Fruit fly (Drosophila melanogaster) whole organism, embryonic: ENCODE measurements around the gene CG15638.
A peak's percentile ranks its signal among the peaks of the same experiment; 100 is the strongest.

Experiments used
- CG10209 ChIP-seq: fragments of 200-800 bp; sonication (Bioruptor generic); optimal IDR thresholded peaks from 3 replicates; lab custom pipeline; 2017; ENCODE audit warnings: missing biosample characterization, mild to moderate bottlenecking, missing genetic modification characterization, missing genetic modification reagents
- CG10959 ChIP-seq: fragments of 200-800 bp; sonication (Bioruptor generic); IDR thresholded peaks from 2 replicates; pipeline ENCODE4 v1.3.6; 2022; ENCODE audit warnings: missing biosample characterization, missing genetic modification characterization
- CG13424 ChIP-seq: fragments of 200-800 bp; sonication (Bioruptor generic); optimal IDR thresholded peaks from 2 replicates; lab custom pipeline; 2019; ENCODE audit warnings: missing biosample characterization, mild to moderate bottlenecking, missing genetic modification characterization, moderate library complexity
- CG1529 ChIP-seq: fragments of 200-800 bp; sonication (Bioruptor generic); optimal IDR thresholded peaks from 3 replicates; lab custom pipeline; 2018; ENCODE audit warnings: missing biosample characterization, missing genetic modification characterization
- CG17802 ChIP-seq: fragments of 200-800 bp; sonication (Bioruptor generic); optimal IDR thresholded peaks from 2 replicates; lab custom pipeline; 2018; ENCODE audit warnings: missing biosample characterization, mild to moderate bottlenecking, missing genetic modification characterization, moderate library complexity
- CG18262 ChIP-seq: fragments of 200-800 bp; optimal IDR thresholded peaks from 3 replicates; lab custom pipeline; 2019; ENCODE audit warnings: missing biosample characterization, mild to moderate bottlenecking, missing genetic modification characterization, moderate library complexity
- CG18599 ChIP-seq: fragments of 200-800 bp; sonication (Bioruptor generic); optimal IDR thresholded peaks from 3 replicates; lab custom pipeline; 2017; ENCODE audit warnings: missing biosample characterization, missing genetic modification characterization, mild to moderate bottlenecking, moderate library complexity, missing genetic modification reagents
- CG3065 ChIP-seq: fragments of 200-800 bp; sonication (Bioruptor generic); optimal IDR thresholded peaks from 2 replicates; lab custom pipeline; 2016; ENCODE audit warnings: missing biosample characterization, missing genetic modification characterization
- CG4424 ChIP-seq: fragments of 200-800 bp; sonication (Bioruptor generic); optimal IDR thresholded peaks from 3 replicates; lab custom pipeline; 2016; ENCODE audit warnings: missing biosample characterization, missing genetic modification characterization
- CG4730 ChIP-seq: fragments of 200-800 bp; sonication (Bioruptor generic); IDR thresholded peaks from 2 replicates; pipeline ENCODE4 v1.3.6; 2022; ENCODE audit warnings: missing biosample characterization, missing genetic modification characterization
- CG5953 ChIP-seq: fragments of 200-800 bp; sonication (Bioruptor generic); IDR thresholded peaks from 2 replicates; pipeline ENCODE4 v1.3.6; 2022; ENCODE audit warnings: missing biosample characterization, missing genetic modification characterization
- CG6683 ChIP-seq: fragments of 200-800 bp; sonication (Bioruptor generic); optimal IDR thresholded peaks from 2 replicates; lab custom pipeline; 2017; ENCODE audit warnings: missing biosample characterization, mild to moderate bottlenecking, missing genetic modification characterization, missing genetic modification reagents
- CG7271 ChIP-seq: fragments of 200-800 bp; sonication (Bioruptor generic); optimal IDR thresholded peaks from 2 replicates; lab custom pipeline; 2018; ENCODE audit warnings: missing biosample characterization, mild to moderate bottlenecking, missing genetic modification characterization, moderate library complexity
- CG8089 ChIP-seq: fragments of 200-800 bp; sonication (Bioruptor generic); optimal IDR thresholded peaks from 3 replicates; lab custom pipeline; 2016; ENCODE audit warnings: missing biosample characterization, missing genetic modification characterization
- CG8281 ChIP-seq: fragments of 200-800 bp; sonication (Bioruptor generic); optimal IDR thresholded peaks from 2 replicates; lab custom pipeline; 2018; ENCODE audit warnings: missing biosample characterization, mild to moderate bottlenecking, missing genetic modification characterization, moderate library complexity
- CG9727 ChIP-seq: fragments of 200-800 bp; sonication (Bioruptor generic); optimal IDR thresholded peaks from 3 replicates; lab custom pipeline; 2017; ENCODE audit warnings: missing biosample characterization, mild to moderate bottlenecking, missing genetic modification characterization
- CG9817 ChIP-seq: fragments of 200-800 bp; sonication (Bioruptor generic); optimal IDR thresholded peaks from 2 replicates; lab custom pipeline; 2018; ENCODE audit warnings: missing biosample characterization, mild to moderate bottlenecking, missing genetic modification characterization, moderate library complexity
- Camta ChIP-seq: fragments of 200-800 bp; sonication (Bioruptor generic); optimal IDR thresholded peaks from 2 replicates; lab custom pipeline; 2016; ENCODE audit warnings: missing biosample characterization, missing genetic modification characterization
- Chrac-16 ChIP-seq: fragments of 200-800 bp; sonication (Bioruptor generic); optimal IDR thresholded peaks from 3 replicates; lab custom pipeline; 2016; ENCODE audit warnings: missing biosample characterization, missing genetic modification characterization
- HmgD ChIP-seq: fragments of 200-800 bp; sonication (Bioruptor generic); optimal IDR thresholded peaks from 3 replicates; lab custom pipeline; 2016; ENCODE audit warnings: missing biosample characterization, missing genetic modification characterization
- Hr51 ChIP-seq, 2 experiments: fragments of 200-800 bp; sonication (Bioruptor generic); optimal IDR thresholded peaks; 2 replicates in 1 of 2; 3 replicates in 1 of 2; lab custom pipeline; 2016 to 2018; ENCODE audit warnings: missing biosample characterization in 2 of 2, missing genetic modification characterization in 2 of 2, mild to moderate bottlenecking in 1 of 2, moderate library complexity in 1 of 2
- NC2α ChIP-seq: fragments of 200-800 bp; sonication (Bioruptor generic); optimal IDR thresholded peaks from 2 replicates; lab custom pipeline; 2016; ENCODE audit warnings: missing biosample characterization, missing genetic modification characterization
- Oaz ChIP-seq: fragments of 200-800 bp; sonication (Bioruptor generic); IDR thresholded peaks from 2 replicates; pipeline ENCODE4 v1.3.6; 2022; ENCODE audit warnings: missing biosample characterization, missing genetic modification characterization
- Sox100B ChIP-seq: fragments of 200-800 bp; sonication (Bioruptor generic); optimal IDR thresholded peaks from 3 replicates; lab custom pipeline; 2018; ENCODE audit warnings: missing biosample characterization, mild to moderate bottlenecking, missing genetic modification characterization
- Vsx1 ChIP-seq: fragments of 200-800 bp; sonication (Bioruptor generic); optimal IDR thresholded peaks from 2 replicates; lab custom pipeline; 2017; ENCODE audit warnings: missing biosample characterization, mild to moderate bottlenecking, missing genetic modification characterization, missing genetic modification reagents
- ara ChIP-seq: fragments of 200-800 bp; sonication (Bioruptor generic); IDR thresholded peaks from 2 replicates; pipeline ENCODE4 v1.3.6; 2022; ENCODE audit warnings: missing biosample characterization, missing genetic modification characterization
- ato ChIP-seq: fragments of 200-800 bp; sonication (Bioruptor generic); IDR thresholded peaks from 2 replicates; pipeline ENCODE4 v1.3.6; 2022; ENCODE audit warnings: missing biosample characterization, missing genetic modification characterization; ENCODE audit not compliant: partially characterized antibody
- bcd ChIP-seq: fragments of 200-800 bp; sonication (Bioruptor generic); optimal IDR thresholded peaks from 2 replicates; lab custom pipeline; 2017; ENCODE audit warnings: missing biosample characterization, mild to moderate bottlenecking, missing genetic modification characterization
- btn ChIP-seq: fragments of 200-800 bp; sonication (Bioruptor generic); optimal IDR thresholded peaks from 2 replicates; lab custom pipeline; 2016; ENCODE audit warnings: missing biosample characterization, missing genetic modification characterization
- chinmo ChIP-seq: fragments of 200-800 bp; sonication (Bioruptor generic); IDR thresholded peaks from 4 replicates; pipeline ENCODE4 v1.3.6; 2022; ENCODE audit warnings: missing biosample characterization, missing genetic modification characterization; ENCODE audit not compliant: partially characterized antibody
- crol ChIP-seq: fragments of 200-800 bp; sonication (Bioruptor generic); IDR thresholded peaks from 2 replicates; pipeline ENCODE4 v1.3.6; 2022; ENCODE audit warnings: missing biosample characterization, missing genetic modification characterization
- dan ChIP-seq: fragments of 200-800 bp; sonication (Bioruptor generic); IDR thresholded peaks from 2 replicates; pipeline ENCODE4 v1.3.6; 2022; ENCODE audit warnings: missing biosample characterization, missing genetic modification characterization
- dysf ChIP-seq: fragments of 200-800 bp; sonication (Bioruptor generic); IDR thresholded peaks from 3 replicates; pipeline ENCODE4 v1.3.6; 2022; ENCODE audit warnings: missing biosample characterization, missing genetic modification characterization
- en ChIP-seq: fragments of 200-800 bp; sonication (Bioruptor generic); optimal IDR thresholded peaks from 2 replicates; lab custom pipeline; 2016; ENCODE audit warnings: missing biosample characterization, missing genetic modification characterization
- fru ChIP-seq: fragments of >200 bp; optimal IDR thresholded peaks from 2 replicates; lab custom pipeline; 2017
- gce ChIP-seq: fragments of 200-800 bp; sonication (Bioruptor generic); IDR thresholded peaks from 3 replicates; pipeline ENCODE4 v1.3.6; 2022; ENCODE audit warnings: missing biosample characterization, missing genetic modification characterization
- kay ChIP-seq: fragments of 200-800 bp; sonication (Bioruptor generic); optimal IDR thresholded peaks from 2 replicates; lab custom pipeline; 2016; ENCODE audit warnings: missing biosample characterization, missing genetic modification characterization
- knrl ChIP-seq: fragments of 200-800 bp; sonication (Bioruptor generic); IDR thresholded peaks from 3 replicates; pipeline ENCODE4 v1.3.6; 2022; ENCODE audit warnings: missing biosample characterization, missing genetic modification characterization; ENCODE audit not compliant: partially characterized antibody
- lov ChIP-seq, 2 experiments: fragments of 200-800 bp in 1 of 2; fragments of >200 bp in 1 of 2; sonication (Bioruptor generic) in 1 of 2; IDR thresholded peaks in 1 of 2; optimal IDR thresholded peaks in 1 of 2; 2 replicates in 1 of 2; 3 replicates in 1 of 2; pipeline versions ENCODE4 v1.3.6 to Lab custom; 2017 to 2022; ENCODE audit warnings: missing biosample characterization in 1 of 2, missing genetic modification characterization in 1 of 2
- mam ChIP-seq: fragments of 200-800 bp; sonication (Bioruptor generic); optimal IDR thresholded peaks from 3 replicates; lab custom pipeline; 2016; ENCODE audit warnings: missing biosample characterization, missing genetic modification characterization
- otp ChIP-seq: fragments of 200-800 bp; sonication (Bioruptor generic); IDR thresholded peaks from 3 replicates; pipeline ENCODE4, ENCODE4 v1.3.6; 2022; ENCODE audit warnings: missing biosample characterization, missing genetic modification characterization
- p53 ChIP-seq: fragments of 200-800 bp; sonication (Bioruptor generic); optimal IDR thresholded peaks from 2 replicates; lab custom pipeline; 2016; ENCODE audit warnings: missing biosample characterization, missing genetic modification characterization
- peb ChIP-seq: fragments of 200-800 bp; sonication (Bioruptor generic); IDR thresholded peaks from 2 replicates; pipeline ENCODE4 v1.3.6; 2022; ENCODE audit warnings: missing biosample characterization, missing genetic modification characterization
- phol ChIP-seq: fragments of 200-800 bp; sonication (Bioruptor generic); optimal IDR thresholded peaks from 3 replicates; lab custom pipeline; 2018; ENCODE audit warnings: missing biosample characterization, mild to moderate bottlenecking, missing genetic modification characterization, moderate library complexity
- sd ChIP-seq: fragments of 200-800 bp; sonication (Bioruptor generic); optimal IDR thresholded peaks from 3 replicates; lab custom pipeline; 2018; ENCODE audit warnings: missing biosample characterization, mild to moderate bottlenecking, missing genetic modification characterization, moderate library complexity
- slou ChIP-seq: fragments of 200-800 bp; sonication (Bioruptor generic); optimal IDR thresholded peaks from 3 replicates; lab custom pipeline; 2016; ENCODE audit warnings: missing biosample characterization, missing genetic modification characterization
- so ChIP-seq: fragments of 200-800 bp; sonication (Bioruptor generic); IDR thresholded peaks from 3 replicates; pipeline ENCODE4 v1.3.6; 2022; ENCODE audit warnings: missing biosample characterization, missing genetic modification characterization
- tio ChIP-seq: fragments of 200-800 bp; sonication (Bioruptor generic); optimal IDR thresholded peaks from 2 replicates; lab custom pipeline; 2017; ENCODE audit warnings: missing biosample characterization, missing genetic modification characterization, inconsistent platforms
- zen2 ChIP-seq: fragments of 200-800 bp; sonication (Bioruptor generic); IDR thresholded peaks from 3 replicates; pipeline ENCODE4 v1.3.6; 2022; ENCODE audit warnings: missing biosample characterization, missing genetic modification characterization; ENCODE audit not compliant: partially characterized antibody

The CG15638 gene

dm6 chr2L:13512182-13513032, 23.2 kb downstream of the CG15638 start (continued):
- TF ChIP-seq bcd (GFP tag; lab: Kevin White, UChicago) (peak; percentile 7), Vsx1 (GFP tag; lab: Kevin White, UChicago) (no peak), Camta (GFP tag; lab: Kevin White, UChicago) (no peak), fru (lab: Kevin White, UChicago) (no peak), zen2 (0 out of 3 replicates have a peak, but pooled peaks have one; percentile 6), dysf (GFP tag; lab: Robert Waterston, UW) (peak; percentile 67), CG6683 (GFP tag; lab: Kevin White, UChicago) (no peak), knrl (GFP tag; lab: Robert Waterston, UW) (no peak), phol (peak; percentile 27), mam (GFP tag; lab: Kevin White, UChicago) (peak; percentile 27), CG3065 (GFP tag; lab: Kevin White, UChicago) (no peak), so (GFP tag; lab: Robert Waterston, UW) (no peak; the same call in 2 of the 3 replicates), CG1529 (no peak), CG7271 (tag; lab: Kevin White, UChicago) (no peak), NC2α (GFP tag; lab: Kevin White, UChicago) (no peak), HmgD (GFP tag; lab: Kevin White, UChicago) (no peak), CG4730 (GFP tag; lab: Robert Waterston, UW) (peak; percentile 37), crol (GFP tag; lab: Robert Waterston, UW) (peak; percentile 99), Oaz (GFP tag; lab: Robert Waterston, UW) (no peak), Chrac-16 (GFP tag; lab: Kevin White, UChicago) (peak; percentile 13), CG9817 (peak; percentile 34), CG9727 (GFP tag; lab: Kevin White, UChicago) (peak; percentile 56), otp (GFP tag; lab: Robert Waterston, UW) (no peak), gce (no peak), CG18599 (GFP tag; lab: Kevin White, UChicago) (no peak), btn (GFP tag; lab: Kevin White, UChicago) (peak; percentile 30), CG5953 (GFP tag; lab: Robert Waterston, UW) (no peak), kay (no peak), ato (GFP tag; lab: Robert Waterston, UW) (peak; percentile 41; the same call in 1 of the 2 replicates), Sox100B (peak; percentile 17), ara (GFP tag; lab: Robert Waterston, UW) (no peak), CG8089 (no peak), sd (tag; lab: Kevin White, UChicago) (no peak), Hr51 (GFP tag; optimal IDR thresholded peaks at IDR 0.05; lab: Kevin White, UChicago) (peak in 1 of 2 experiments; percentile 66), CG17802 (no peak), CG4424 (GFP tag; lab: Kevin White, UChicago) (no peak), CG10959 (no peak), CG13424 (tag; lab: Kevin White, UChicago) (peak; percentile 10), en (GFP tag; lab: Kevin White, UChicago) (no peak), dan (no peak), p53 (GFP tag; lab: Kevin White, UChicago) (no peak), CG10209 (GFP tag; lab: Kevin White, UChicago) (no peak), peb (GFP tag; lab: Robert Waterston, UW) (peak; percentile 19; the same call in 1 of the 2 replicates), CG18262 (tag; lab: Kevin White, UChicago) (peak; percentile 18), chinmo (GFP tag; lab: Robert Waterston, UW) (no peak), lov (optimal IDR thresholded peaks at IDR 0.05; lab: Kevin White, UChicago) (no peak), lov (GFP tag; IDR thresholded peaks at IDR 0.05; lab: Robert Waterston, UW) (no peak), slou (GFP tag; lab: Kevin White, UChicago) (no peak), CG8281 (no peak), tio (GFP tag; lab: Kevin White, UChicago) (peak; percentile 30)
